Fruit fly (Drosophila melanogaster) whole organism, wandering third instar larva: ENCODE results near the gene Uch-L5.
A peak's percentile ranks its signal among the peaks of the same experiment; 100 is the strongest.

Source experiments
- Abd-B ChIP-seq: fragments of >200 bp; optimal IDR thresholded peaks from 2 replicates; lab custom pipeline; 2017; ENCODE audit warnings: missing biosample characterization, missing genetic modification characterization
- CG32264 ChIP-seq: fragments of 200-800 bp; sonication (Bioruptor generic); optimal IDR thresholded peaks from 2 replicates; lab custom pipeline; 2016; ENCODE audit warnings: missing biosample characterization, missing genetic modification characterization
- CG9705 ChIP-seq: fragments of 200-800 bp; sonication (Bioruptor generic); optimal IDR thresholded peaks from 2 replicates; lab custom pipeline; 2018; ENCODE audit warnings: missing biosample characterization, mild to moderate bottlenecking, missing genetic modification characterization
- CrebA ChIP-seq: fragments of 200-800 bp; sonication (Bioruptor generic); optimal IDR thresholded peaks from 2 replicates; lab custom pipeline; 2016; ENCODE audit warnings: missing biosample characterization, mild to moderate bottlenecking, missing genetic modification characterization, borderline replicate concordance
- Dfd ChIP-seq: fragments of >200 bp; optimal IDR thresholded peaks from 2 replicates; lab custom pipeline; 2017; ENCODE audit warnings: missing biosample characterization, missing genetic modification characterization
- Dif ChIP-seq: fragments of 200-275, 200-300 bp; sonication (Bioruptor generic); optimal IDR thresholded peaks from 2 replicates; lab custom pipeline; 2018; ENCODE audit warnings: missing biosample characterization, missing genetic modification characterization; ENCODE audit not compliant: partially characterized antibody
- GATAd ChIP-seq: sonication (Bioruptor generic); optimal IDR thresholded peaks from 2 replicates; lab custom pipeline; 2016; ENCODE audit warnings: missing biosample characterization, missing genetic modification characterization
- HLH106 ChIP-seq: fragments of 200-800 bp; optimal IDR thresholded peaks from 3 replicates; lab custom pipeline; 2019; ENCODE audit warnings: missing biosample characterization, mild to moderate bottlenecking, missing genetic modification characterization, moderate library complexity
- Hnf4 ChIP-seq: fragments of 200-800 bp; sonication (Bioruptor generic); optimal IDR thresholded peaks from 2 replicates; lab custom pipeline; 2016; ENCODE audit warnings: missing biosample characterization, mild to moderate bottlenecking, missing genetic modification characterization
- Hr78 ChIP-seq: fragments of >200 bp; optimal IDR thresholded peaks from 2 replicates; lab custom pipeline; 2017; ENCODE audit warnings: missing biosample characterization, missing genetic modification characterization
- Hr83 ChIP-seq: fragments of 200-300 bp; sonication (Bioruptor generic); optimal IDR thresholded peaks from 2 replicates; lab custom pipeline; 2016; ENCODE audit warnings: missing biosample characterization, mild to moderate bottlenecking, missing genetic modification characterization, moderate library complexity; ENCODE audit not compliant: poor library complexity, severe bottlenecking
- Jra ChIP-seq: sonication (Bioruptor generic); optimal IDR thresholded peaks from 2 replicates; lab custom pipeline; 2016; ENCODE audit warnings: missing biosample characterization, missing genetic modification characterization
- Mio ChIP-seq: sonication (Bioruptor generic); optimal IDR thresholded peaks from 2 replicates; lab custom pipeline; 2016; ENCODE audit warnings: missing biosample characterization, missing genetic modification characterization
- Myc ChIP-seq: fragments of >200 bp; optimal IDR thresholded peaks from 2 replicates; lab custom pipeline; 2017
- N ChIP-seq: fragments of >200 bp; optimal IDR thresholded peaks from 2 replicates; lab custom pipeline; 2018; ENCODE audit warnings: missing biosample characterization, missing external identifiers, missing genetic modification characterization
- OdsH ChIP-seq: fragments of 200-800 bp; sonication (Bioruptor generic); optimal IDR thresholded peaks from 2 replicates; lab custom pipeline; 2016; ENCODE audit warnings: missing biosample characterization, mild to moderate bottlenecking, missing genetic modification characterization
- Rel ChIP-seq, 2 experiments: fragments of 200-800 bp; sonication (Bioruptor generic) in 1 of 2; optimal IDR thresholded peaks; 2 replicates in 1 of 2; 3 replicates in 1 of 2; lab custom pipeline; 2016 to 2019; ENCODE audit warnings: mild to moderate bottlenecking in 2 of 2, missing biosample characterization in 2 of 2, missing genetic modification characterization in 2 of 2, moderate library complexity in 1 of 2
- Sp1 ChIP-seq: fragments of 200-800 bp; sonication (Bioruptor generic); optimal IDR thresholded peaks from 3 replicates; lab custom pipeline; 2019; ENCODE audit warnings: missing biosample characterization, mild to moderate bottlenecking, missing genetic modification characterization, moderate library complexity
- Vsx2 ChIP-seq: fragments of 200-300, 225-300 bp; sonication (Bioruptor generic); optimal IDR thresholded peaks from 2 replicates; lab custom pipeline; 2018; ENCODE audit warnings: missing biosample characterization, missing genetic modification characterization; ENCODE audit not compliant: partially characterized antibody
- br ChIP-seq: fragments of 200-800 bp; sonication (Bioruptor generic); optimal IDR thresholded peaks from 2 replicates; lab custom pipeline; 2016; ENCODE audit warnings: missing biosample characterization, missing genetic modification characterization
- brk ChIP-seq: fragments of 200-800 bp; sonication (Bioruptor generic); optimal IDR thresholded peaks from 2 replicates; lab custom pipeline; 2016; ENCODE audit warnings: missing biosample characterization, mild to moderate bottlenecking, missing genetic modification characterization
- dl ChIP-seq, 2 experiments: fragments of 175-275, 200-275 bp in 1 of 2; fragments of 200-275 bp in 1 of 2; sonication (Bioruptor generic); optimal IDR thresholded peaks; lab custom pipeline; 2018; ENCODE audit warnings: mild to moderate bottlenecking in 2 of 2, missing biosample characterization in 2 of 2, missing genetic modification characterization in 2 of 2, moderate library complexity in 2 of 2; ENCODE audit not compliant: partially characterized antibody in 2 of 2, insufficient read depth in 1 of 2
- dmrt93B ChIP-seq: fragments of 200-800 bp; sonication (Bioruptor generic); optimal IDR thresholded peaks from 2 replicates; lab custom pipeline; 2018; ENCODE audit warnings: missing biosample characterization, mild to moderate bottlenecking, missing genetic modification characterization
- dsf ChIP-seq: sonication (Bioruptor generic); optimal IDR thresholded peaks from 2 replicates; lab custom pipeline; 2016; ENCODE audit warnings: missing biosample characterization, missing genetic modification characterization, borderline replicate concordance
- ey ChIP-seq: fragments of 200-800 bp; sonication (Bioruptor generic); optimal IDR thresholded peaks from 2 replicates; lab custom pipeline; 2016; ENCODE audit warnings: missing biosample characterization, missing genetic modification characterization
- foxo ChIP-seq, 2 experiments: fragments of 200-800 bp; sonication (Bioruptor generic); optimal IDR thresholded peaks; 2 replicates in 1 of 2; 3 replicates in 1 of 2; lab custom pipeline; 2016 to 2017; ENCODE audit warnings: missing biosample characterization in 2 of 2, missing genetic modification characterization in 2 of 2
- fru ChIP-seq: fragments of 200-800 bp; sonication (Bioruptor generic); optimal IDR thresholded peaks from 3 replicates; lab custom pipeline; 2016; ENCODE audit warnings: missing biosample characterization, mild to moderate bottlenecking, missing genetic modification characterization
- h ChIP-seq: fragments of 200-800 bp; sonication (Bioruptor generic); optimal IDR thresholded peaks from 3 replicates; lab custom pipeline; 2016; ENCODE audit warnings: missing biosample characterization, mild to moderate bottlenecking, missing genetic modification characterization
- jim ChIP-seq: fragments of 175-275, 200-325 bp; sonication (Bioruptor generic); optimal IDR thresholded peaks from 2 replicates; lab custom pipeline; 2016; ENCODE audit warnings: missing biosample characterization, mild to moderate bottlenecking, missing genetic modification characterization
- lola ChIP-seq: fragments of >200 bp; optimal IDR thresholded peaks from 2 replicates; lab custom pipeline; 2017; ENCODE audit warnings: missing biosample characterization, missing genetic modification characterization
- pan ChIP-seq: fragments of >200 bp; optimal IDR thresholded peaks from 2 replicates; lab custom pipeline; 2017
- psq ChIP-seq: fragments of 200-800 bp; sonication (Bioruptor generic); optimal IDR thresholded peaks from 3 replicates; lab custom pipeline; 2017; ENCODE audit warnings: missing biosample characterization, mild to moderate bottlenecking, missing genetic modification characterization, moderate library complexity
- rgr ChIP-seq: fragments of 200-800 bp; sonication (Bioruptor generic); optimal IDR thresholded peaks from 3 replicates; lab custom pipeline; 2016; ENCODE audit warnings: missing biosample characterization, mild to moderate bottlenecking, missing genetic modification characterization
- sage ChIP-seq: fragments of 200-800 bp; sonication (Bioruptor generic); optimal IDR thresholded peaks from 2 replicates; lab custom pipeline; 2016; ENCODE audit warnings: missing biosample characterization, mild to moderate bottlenecking, missing genetic modification characterization
- sv ChIP-seq: fragments of 200-800 bp; sonication (Bioruptor generic); optimal IDR thresholded peaks from 3 replicates; lab custom pipeline; 2016; ENCODE audit warnings: missing biosample characterization, missing genetic modification characterization
- tai ChIP-seq: sonication (Bioruptor generic); optimal IDR thresholded peaks from 2 replicates; lab custom pipeline; 2016; ENCODE audit warnings: missing biosample characterization, missing genetic modification characterization
- usp ChIP-seq: fragments of >200 bp; optimal IDR thresholded peaks from 2 replicates; lab custom pipeline; 2017; ENCODE audit warnings: missing biosample characterization, missing genetic modification characterization
- woc ChIP-seq: sonication (Bioruptor generic); optimal IDR thresholded peaks from 2 replicates; lab custom pipeline; 2016; ENCODE audit warnings: missing biosample characterization, mild to moderate bottlenecking, missing genetic modification characterization

The Uch-L5 gene

DNA sequence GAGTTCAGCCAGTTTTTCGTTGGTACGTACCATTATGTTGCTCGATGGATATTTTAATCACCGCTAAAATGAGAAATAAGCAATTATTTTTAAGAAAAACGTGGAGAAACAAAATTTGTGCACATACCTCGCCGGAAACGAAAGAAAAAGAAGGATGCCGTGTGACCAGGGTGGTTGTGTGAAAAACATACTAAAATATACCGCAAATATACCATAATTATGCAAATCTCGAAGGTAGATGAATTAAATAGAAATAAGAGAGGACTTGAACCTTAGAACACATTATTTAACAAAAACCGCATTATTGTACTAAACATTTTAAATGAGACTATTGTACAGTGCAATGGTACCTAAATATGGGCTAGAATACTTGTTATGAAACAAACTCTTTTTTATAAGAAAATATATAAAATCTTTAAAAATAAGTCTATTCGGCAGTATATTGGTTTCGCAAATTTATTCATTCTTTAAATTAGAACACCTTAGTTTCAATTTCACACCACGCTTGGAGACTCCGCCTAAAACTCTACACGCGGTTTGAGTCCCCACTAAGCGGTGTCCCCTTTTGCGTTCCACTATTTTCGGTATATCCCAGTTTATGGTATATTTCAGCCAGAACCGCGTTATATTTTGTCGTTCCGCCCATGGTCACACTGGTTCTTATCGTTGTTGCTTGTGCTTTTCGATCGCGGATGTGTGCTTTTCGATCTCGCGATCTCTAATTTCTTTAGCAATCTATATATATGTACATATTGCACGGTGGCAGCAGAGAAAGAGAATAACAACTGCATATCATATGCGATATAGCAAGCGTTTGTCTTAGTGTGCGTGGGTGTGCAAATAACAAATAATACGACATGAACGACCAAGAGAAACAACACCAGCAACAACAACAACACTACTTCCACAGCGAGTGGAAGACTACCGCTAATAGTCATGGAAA lies 46.8 kb downstream of the Uch-L5 start, which contains the start of the genes RpS17 and MTF-1 (continued):
- TF ChIP-seq CrebA (no peak), lola (GFP tag; lab: Kevin White, UChicago) (no peak), Hr83 (GFP tag; lab: Kevin White, UChicago) (peak; percentile 82), h (GFP tag; lab: Kevin White, UChicago) (peak; percentile 31), Hr78 (GFP tag; lab: Kevin White, UChicago) (no peak), Dif (GFP tag; lab: Kevin White, UChicago) (no peak), rgr (peak; percentile 76), psq (GFP tag; lab: Kevin White, UChicago) (peak; percentile 9), CG9705 (GFP tag; lab: Kevin White, UChicago) (peak; percentile 27), Abd-B (GFP tag; lab: Kevin White, UChicago) (no peak), sage (GFP tag; lab: Kevin White, UChicago) (peak; percentile 20), dmrt93B (GFP tag; lab: Kevin White, UChicago) (peak; percentile 28), GATAd (GFP tag; lab: Kevin White, UChicago) (peak; percentile 44), dsf (GFP tag; lab: Kevin White, UChicago) (peak; percentile 9), woc (GFP tag; lab: Kevin White, UChicago) (no peak), tai (GFP tag; lab: Kevin White, UChicago) (no peak)

DNA sequence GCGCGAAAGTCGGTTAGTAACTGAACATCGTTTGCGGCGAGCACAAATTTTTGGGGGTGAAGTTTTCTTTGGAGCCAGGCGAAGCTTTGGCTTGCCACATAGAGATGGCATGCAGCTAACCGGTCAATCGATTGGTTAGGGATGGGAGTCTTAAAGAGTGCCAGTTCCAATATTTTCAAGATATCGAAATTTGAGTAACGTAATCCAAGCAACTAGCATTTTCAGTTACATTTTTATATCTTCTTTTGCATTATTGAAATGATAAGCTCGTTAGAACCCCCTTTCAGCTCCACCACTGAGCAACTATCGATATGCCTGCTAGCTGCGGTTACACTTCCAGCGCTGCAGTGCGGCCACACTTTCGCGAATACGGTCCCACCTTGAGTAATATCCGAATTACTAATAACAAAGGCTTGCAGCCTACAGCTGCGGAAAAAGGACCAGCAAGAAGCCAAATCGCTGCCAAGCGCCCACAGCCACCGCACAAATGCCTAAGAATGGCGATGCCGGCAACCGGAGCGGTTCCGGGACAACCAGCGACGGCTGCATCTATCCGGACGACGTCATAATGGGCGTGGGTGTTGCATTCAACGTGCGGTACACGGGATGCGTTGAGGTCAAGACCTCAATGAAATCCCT lies 50.0 kb downstream of the Uch-L5 start, which contains the start of the genes Atat and Shc:
Atat (minus strand) TSS at position 103 of the 639 bp plus-strand sequence.
Shc (plus strand) TSS at position 355 of the 639 bp plus-strand sequence.
- no peak for TF ChIP-seq N (GFP tag; lab: Kevin White, UChicago)
- TF ChIP-seq fru (GFP tag; lab: Kevin White, UChicago) = peak; percentile 99
- TF ChIP-seq CrebA = no peak
- TF ChIP-seq Hnf4 (GFP tag; lab: Kevin White, UChicago) = peak; percentile 99
- peak; percentile 99 for TF ChIP-seq rgr
- TF ChIP-seq dl (GFP tag; optimal IDR thresholded peaks at IDR 0.05; lab: Kevin White, UChicago; ENCODE audit: insufficient read depth in 1 of 2, partially characterized antibody in 2 of 2) = no peak
- TF ChIP-seq Hr83 (GFP tag; lab: Kevin White, UChicago) = peak; percentile 98
- TF ChIP-seq h (GFP tag; lab: Kevin White, UChicago) = peak; percentile 99
- peak; percentile 97 for TF ChIP-seq dsf (GFP tag; lab: Kevin White, UChicago)
- TF ChIP-seq br (GFP tag; lab: Kevin White, UChicago) = peak; percentile 99
- peak; percentile 99 for TF ChIP-seq sv (GFP tag; lab: Kevin White, UChicago)
- no peak for TF ChIP-seq Vsx2 (GFP tag; lab: Kevin White, UChicago)
- no peak for TF ChIP-seq Abd-B (GFP tag; lab: Kevin White, UChicago)
- peak; percentile 97 for TF ChIP-seq GATAd (GFP tag; lab: Kevin White, UChicago)
- peak; percentile 94 for TF ChIP-seq Mio (GFP tag; lab: Kevin White, UChicago)
- TF ChIP-seq tai (GFP tag; lab: Kevin White, UChicago) = peak; percentile 99
- peak; percentile 91 for TF ChIP-seq sage (GFP tag; lab: Kevin White, UChicago)
- peak; percentile 97 for TF ChIP-seq psq (GFP tag; lab: Kevin White, UChicago)
- no peak for TF ChIP-seq Hr78 (GFP tag; lab: Kevin White, UChicago)
- peak; percentile 97 for TF ChIP-seq Dfd (GFP tag; lab: Kevin White, UChicago)
- TF ChIP-seq HLH106 (tag; lab: Kevin White, UChicago) = peak; percentile 99
- peak; percentile 98 for TF ChIP-seq Jra (GFP tag; lab: Kevin White, UChicago)
- TF ChIP-seq Dif (GFP tag; lab: Kevin White, UChicago) = no peak
- peak; percentile 99 for TF ChIP-seq OdsH
- peak; percentile 20 for TF ChIP-seq Myc
- peak; percentile 94 for TF ChIP-seq jim (GFP tag; lab: Kevin White, UChicago)
- TF ChIP-seq woc (GFP tag; lab: Kevin White, UChicago) = peak; percentile 99
- TF ChIP-seq foxo (GFP tag; optimal IDR thresholded peaks at IDR 0.05; lab: Kevin White, UChicago) = peak; percentile 91 to 99
- TF ChIP-seq Sp1 (GFP tag; lab: Kevin White, UChicago) = peak; percentile 98
- TF ChIP-seq ey (GFP tag; lab: Kevin White, UChicago) = peak; percentile 99
- peak; percentile 99 for TF ChIP-seq CG9705 (GFP tag; lab: Kevin White, UChicago)
- peak; percentile 93 for TF ChIP-seq brk
- peak; percentile 100 for TF ChIP-seq dmrt93B (GFP tag; lab: Kevin White, UChicago)
- no peak for TF ChIP-seq lola (GFP tag; lab: Kevin White, UChicago)
- TF ChIP-seq CG32264 (GFP tag; lab: Kevin White, UChicago) = peak; percentile 97
- TF ChIP-seq Rel (GFP tag; optimal IDR thresholded peaks at IDR 0.05; lab: Kevin White, UChicago) = peak; percentile 50
- TF ChIP-seq Rel (tag; optimal IDR thresholded peaks at IDR 0.05; lab: Kevin White, UChicago) = peak; percentile 91
- no peak for TF ChIP-seq pan
- TF ChIP-seq usp = peak; percentile 11
